Worm (Caenorhabditis elegans) whole organism, early embryonic: ENCODE data around the gene mmaa-1.

Source experiments
- B0310.2 ChIP-seq: sonication (generic microtip); optimal IDR thresholded peaks from 2 replicates; lab custom pipeline; 2016; ENCODE audit warnings: mild to moderate bottlenecking, missing genetic modification characterization, missing compliant biosample characterization
- F13C5.2 ChIP-seq: sonication (generic microtip); optimal IDR thresholded peaks from 2 replicates; lab custom pipeline; 2017; ENCODE audit warnings: mild to moderate bottlenecking, missing genetic modification characterization, inconsistent platforms, missing compliant biosample characterization
- aly-1 ChIP-seq: sonication (generic microtip); optimal IDR thresholded peaks from 2 replicates; lab custom pipeline; 2016; ENCODE audit warnings: missing genetic modification characterization, missing compliant biosample characterization
- ama-1 ChIP-seq: fragments of 150-350 bp; optimal IDR thresholded peaks from 2 replicates; lab custom pipeline; 2014
- ceh-13 ChIP-seq: fragments of 200-800 bp; sonication (Bioruptor generic); optimal IDR thresholded peaks from 2 replicates; lab custom pipeline; 2018; ENCODE audit warnings: mild to moderate bottlenecking, missing genetic modification characterization, missing compliant biosample characterization
- ceh-36 ChIP-seq: sonication (generic microtip); optimal IDR thresholded peaks from 2 replicates; lab custom pipeline; 2016; ENCODE audit warnings: missing genetic modification characterization, inconsistent platforms, missing compliant biosample characterization
- ets-7 ChIP-seq: sonication (generic microtip); optimal IDR thresholded peaks from 2 replicates; lab custom pipeline; 2016; ENCODE audit warnings: missing genotype, missing genetic modification characterization, missing compliant biosample characterization
- flt-1 ChIP-seq: fragments of 200-800 bp; sonication (Bioruptor generic); IDR thresholded peaks from 2 replicates; pipeline ENCODE4 v1.3.6; 2022; ENCODE audit warnings: missing genetic modification characterization, missing compliant biosample characterization
- hmbx-1 ChIP-seq: sonication (generic microtip); optimal IDR thresholded peaks from 2 replicates; lab custom pipeline; 2016; ENCODE audit warnings: mild to moderate bottlenecking, missing genetic modification characterization, missing compliant biosample characterization
- hmg-4 ChIP-seq: fragments of 200-800 bp; sonication (Bioruptor generic); optimal IDR thresholded peaks from 2 replicates; lab custom pipeline; 2018; ENCODE audit warnings: mild to moderate bottlenecking, missing genetic modification characterization, missing compliant biosample characterization
- hnd-1 ChIP-seq: sonication (generic microtip); optimal IDR thresholded peaks from 2 replicates; lab custom pipeline; 2016; ENCODE audit warnings: missing genetic modification characterization, missing compliant biosample characterization
- pes-1 ChIP-seq: fragments of 200-800 bp; sonication (Bioruptor generic); IDR thresholded peaks from 2 replicates; pipeline ENCODE4 v1.3.6; 2022; ENCODE audit warnings: missing genetic modification reagents, missing genetic modification characterization, missing compliant biosample characterization
- scrt-1 ChIP-seq: fragments of 200-800 bp; sonication (Bioruptor generic); IDR thresholded peaks from 2 replicates; pipeline ENCODE4 v1.3.6; 2022; ENCODE audit warnings: missing genetic modification characterization, missing compliant biosample characterization
- sea-1 ChIP-seq: fragments of 200-800 bp; sonication (Bioruptor generic); conservative IDR thresholded peaks from 2 replicates; pipeline ENCODE4 v1.3.6; 2022; ENCODE audit warnings: missing genetic modification characterization, missing compliant biosample characterization
- tbx-11 ChIP-seq: fragments of 200-800 bp; sonication (Bioruptor generic); IDR thresholded peaks from 2 replicates; pipeline ENCODE4 v1.3.6; 2022; ENCODE audit warnings: missing genetic modification characterization, missing compliant biosample characterization
- tbx-37 ChIP-seq: fragments of 200-800 bp; sonication (Bioruptor generic); conservative IDR thresholded peaks from 2 replicates; pipeline ENCODE4 v1.3.6; 2022; ENCODE audit warnings: missing genetic modification reagents, missing genetic modification characterization, missing compliant biosample characterization
- tra-4 ChIP-seq: sonication (generic microtip); optimal IDR thresholded peaks from 2 replicates; lab custom pipeline; 2017; ENCODE audit warnings: missing genetic modification characterization, missing compliant biosample characterization

mmaa-1 gene

ce11 chrII:7059274-7059757 is 41.6 kb downstream of the mmaa-1 start:
- TF ChIP-seq hmbx-1 (tag; lab: Kevin White, UChicago): no peak
- no peak for TF ChIP-seq ama-1 (lab: Kevin White, UChicago)
- no peak for TF ChIP-seq ceh-13 (GFP tag; lab: Kevin White, UChicago)
- TF ChIP-seq ets-7 (tag; lab: Kevin White, UChicago): no peak
- TF ChIP-seq B0310.2 (tag; lab: Kevin White, UChicago): no peak
- no peak for TF ChIP-seq sea-1 (GFP tag; lab: Robert Waterston, UW)
- TF ChIP-seq tbx-11: no peak
- no peak for TF ChIP-seq pes-1 (GFP tag; lab: Robert Waterston, UW)
- TF ChIP-seq tra-4 (tag; lab: Kevin White, UChicago): no peak
- no peak for TF ChIP-seq tbx-37
- no peak for TF ChIP-seq scrt-1 (GFP tag; lab: Robert Waterston, UW)
- no peak for TF ChIP-seq aly-1 (tag; lab: Kevin White, UChicago)
- no peak for TF ChIP-seq hmg-4 (GFP tag; lab: Kevin White, UChicago)
- TF ChIP-seq ceh-36 (tag; lab: Kevin White, UChicago): no peak

ce11 chrII:7057860-7058259 is 43.1 kb downstream of the mmaa-1 start, which contains the start of gene cth-2:
Gene cth-2, minus strand, starts transcription at chrII:7057960.
- TF ChIP-seq F13C5.2 (tag; lab: Kevin White, UChicago) (no peak), hnd-1 (tag; lab: Kevin White, UChicago) (no peak), scrt-1 (GFP tag; lab: Robert Waterston, UW) (no peak), ceh-36 (tag; lab: Kevin White, UChicago) (no peak), pes-1 (GFP tag; lab: Robert Waterston, UW) (no peak), hmg-4 (GFP tag; lab: Kevin White, UChicago) (no peak), ceh-13 (GFP tag; lab: Kevin White, UChicago) (no peak), tra-4 (tag; lab: Kevin White, UChicago) (no peak), ama-1 (lab: Kevin White, UChicago) (no peak), tbx-11 (no peak), ets-7 (tag; lab: Kevin White, UChicago) (no peak), aly-1 (tag; lab: Kevin White, UChicago) (no peak), sea-1 (GFP tag; lab: Robert Waterston, UW) (no peak), hmbx-1 (tag; lab: Kevin White, UChicago) (no peak), flt-1 (GFP tag; lab: Robert Waterston, UW) (no peak), B0310.2 (tag; lab: Kevin White, UChicago) (no peak), tbx-37 (no peak)

- TF ChIP-seq B0310.2 (tag; lab: Kevin White, UChicago) (no peak), tra-4 (tag; lab: Kevin White, UChicago) (no peak), hmg-4 (GFP tag; lab: Kevin White, UChicago) (no peak), tbx-37 (no peak), scrt-1 (GFP tag; lab: Robert Waterston, UW) (no peak), pes-1 (GFP tag; lab: Robert Waterston, UW) (no peak), ceh-13 (GFP tag; lab: Kevin White, UChicago) (no peak), ceh-36 (tag; lab: Kevin White, UChicago) (no peak), tbx-11 (no peak), aly-1 (tag; lab: Kevin White, UChicago) (no peak), F13C5.2 (tag; lab: Kevin White, UChicago) (no peak), ets-7 (tag; lab: Kevin White, UChicago) (no peak), hmbx-1 (tag; lab: Kevin White, UChicago) (no peak), hnd-1 (tag; lab: Kevin White, UChicago) (no peak)
Observed at ce11 chrII:7056328-7056727, 44.6 kb downstream of the mmaa-1 start.

ce11 chrII:7054987-7055386 is 46.0 kb downstream of the mmaa-1 start, which contains the start of gene ZK1127.3:
Gene ZK1127.3, plus strand, starts transcription at chrII:7055287.
- no peak for TF ChIP-seq tbx-37
- TF ChIP-seq ets-7 (tag; lab: Kevin White, UChicago): no peak
- no peak for TF ChIP-seq sea-1 (GFP tag; lab: Robert Waterston, UW)
- no peak for TF ChIP-seq hmg-4 (GFP tag; lab: Kevin White, UChicago)
- TF ChIP-seq aly-1 (tag; lab: Kevin White, UChicago): no peak
- TF ChIP-seq pes-1 (GFP tag; lab: Robert Waterston, UW): no peak
- TF ChIP-seq hmbx-1 (tag; lab: Kevin White, UChicago): no peak
- TF ChIP-seq scrt-1 (GFP tag; lab: Robert Waterston, UW): no peak
- no peak for TF ChIP-seq F13C5.2 (tag; lab: Kevin White, UChicago)
- no peak for TF ChIP-seq tra-4 (tag; lab: Kevin White, UChicago)
- no peak for TF ChIP-seq ceh-36 (tag; lab: Kevin White, UChicago)
- no peak for TF ChIP-seq hnd-1 (tag; lab: Kevin White, UChicago)
- TF ChIP-seq flt-1 (GFP tag; lab: Robert Waterston, UW): no peak

- TF ChIP-seq F13C5.2 (tag; lab: Kevin White, UChicago) (no peak), scrt-1 (GFP tag; lab: Robert Waterston, UW) (no peak), ets-7 (tag; lab: Kevin White, UChicago) (no peak), tbx-11 (no peak), ceh-36 (tag; lab: Kevin White, UChicago) (no peak), hmbx-1 (tag; lab: Kevin White, UChicago) (no peak), hnd-1 (tag; lab: Kevin White, UChicago) (no peak), sea-1 (GFP tag; lab: Robert Waterston, UW) (no peak), ceh-13 (GFP tag; lab: Kevin White, UChicago) (no peak), aly-1 (tag; lab: Kevin White, UChicago) (no peak), hmg-4 (GFP tag; lab: Kevin White, UChicago) (no peak), B0310.2 (tag; lab: Kevin White, UChicago) (no peak), tbx-37 (no peak), ama-1 (lab: Kevin White, UChicago) (no peak), flt-1 (GFP tag; lab: Robert Waterston, UW) (no peak)
Observed at ce11 chrII:7053649-7054048, 47.3 kb downstream of the mmaa-1 start, which contains the start of gene ZK1127.4. Gene ZK1127.4, plus strand, starts transcription at chrII:7053949.

- TF ChIP-seq flt-1 (GFP tag; lab: Robert Waterston, UW): no peak
- TF ChIP-seq ama-1 (lab: Kevin White, UChicago): no peak
- TF ChIP-seq aly-1 (tag; lab: Kevin White, UChicago): no peak
Observed at ce11 chrII:7053001-7053400, 48.0 kb downstream of the mmaa-1 start, which contains the start of gene ZK1127.13. Gene ZK1127.13, plus strand, starts transcription at chrII:7053301.
